Worm (Caenorhabditis elegans) whole organism, early embryonic: ENCODE results near the gene chd-3.

Experiments used
- B0310.2 ChIP-seq: sonication (generic microtip); optimal IDR thresholded peaks from 2 replicates; lab custom pipeline; 2016; ENCODE audit warnings: mild to moderate bottlenecking, missing genetic modification characterization, missing compliant biosample characterization
- F13C5.2 ChIP-seq: sonication (generic microtip); optimal IDR thresholded peaks from 2 replicates; lab custom pipeline; 2017; ENCODE audit warnings: mild to moderate bottlenecking, missing genetic modification characterization, inconsistent platforms, missing compliant biosample characterization
- aly-1 ChIP-seq: sonication (generic microtip); optimal IDR thresholded peaks from 2 replicates; lab custom pipeline; 2016; ENCODE audit warnings: missing genetic modification characterization, missing compliant biosample characterization
- ama-1 ChIP-seq: fragments of 150-350 bp; optimal IDR thresholded peaks from 2 replicates; lab custom pipeline; 2014
- ceh-13 ChIP-seq: fragments of 200-800 bp; sonication (Bioruptor generic); optimal IDR thresholded peaks from 2 replicates; lab custom pipeline; 2018; ENCODE audit warnings: mild to moderate bottlenecking, missing genetic modification characterization, missing compliant biosample characterization
- ceh-36 ChIP-seq: sonication (generic microtip); optimal IDR thresholded peaks from 2 replicates; lab custom pipeline; 2016; ENCODE audit warnings: missing genetic modification characterization, inconsistent platforms, missing compliant biosample characterization
- ets-7 ChIP-seq: sonication (generic microtip); optimal IDR thresholded peaks from 2 replicates; lab custom pipeline; 2016; ENCODE audit warnings: missing genotype, missing genetic modification characterization, missing compliant biosample characterization
- flt-1 ChIP-seq: fragments of 200-800 bp; sonication (Bioruptor generic); IDR thresholded peaks from 2 replicates; pipeline ENCODE4 v1.3.6; 2022; ENCODE audit warnings: missing genetic modification characterization, missing compliant biosample characterization
- hmbx-1 ChIP-seq: sonication (generic microtip); optimal IDR thresholded peaks from 2 replicates; lab custom pipeline; 2016; ENCODE audit warnings: mild to moderate bottlenecking, missing genetic modification characterization, missing compliant biosample characterization
- hmg-4 ChIP-seq: fragments of 200-800 bp; sonication (Bioruptor generic); optimal IDR thresholded peaks from 2 replicates; lab custom pipeline; 2018; ENCODE audit warnings: mild to moderate bottlenecking, missing genetic modification characterization, missing compliant biosample characterization
- hnd-1 ChIP-seq: sonication (generic microtip); optimal IDR thresholded peaks from 2 replicates; lab custom pipeline; 2016; ENCODE audit warnings: missing genetic modification characterization, missing compliant biosample characterization
- pes-1 ChIP-seq: fragments of 200-800 bp; sonication (Bioruptor generic); IDR thresholded peaks from 2 replicates; pipeline ENCODE4 v1.3.6; 2022; ENCODE audit warnings: missing genetic modification reagents, missing genetic modification characterization, missing compliant biosample characterization
- scrt-1 ChIP-seq: fragments of 200-800 bp; sonication (Bioruptor generic); IDR thresholded peaks from 2 replicates; pipeline ENCODE4 v1.3.6; 2022; ENCODE audit warnings: missing genetic modification characterization, missing compliant biosample characterization
- sea-1 ChIP-seq: fragments of 200-800 bp; sonication (Bioruptor generic); conservative IDR thresholded peaks from 2 replicates; pipeline ENCODE4 v1.3.6; 2022; ENCODE audit warnings: missing genetic modification characterization, missing compliant biosample characterization
- tbx-11 ChIP-seq: fragments of 200-800 bp; sonication (Bioruptor generic); IDR thresholded peaks from 2 replicates; pipeline ENCODE4 v1.3.6; 2022; ENCODE audit warnings: missing genetic modification characterization, missing compliant biosample characterization
- tbx-37 ChIP-seq: fragments of 200-800 bp; sonication (Bioruptor generic); conservative IDR thresholded peaks from 2 replicates; pipeline ENCODE4 v1.3.6; 2022; ENCODE audit warnings: missing genetic modification reagents, missing genetic modification characterization, missing compliant biosample characterization
- tra-4 ChIP-seq: sonication (generic microtip); optimal IDR thresholded peaks from 2 replicates; lab custom pipeline; 2017; ENCODE audit warnings: missing genetic modification characterization, missing compliant biosample characterization

The chd-3 gene

DNA sequence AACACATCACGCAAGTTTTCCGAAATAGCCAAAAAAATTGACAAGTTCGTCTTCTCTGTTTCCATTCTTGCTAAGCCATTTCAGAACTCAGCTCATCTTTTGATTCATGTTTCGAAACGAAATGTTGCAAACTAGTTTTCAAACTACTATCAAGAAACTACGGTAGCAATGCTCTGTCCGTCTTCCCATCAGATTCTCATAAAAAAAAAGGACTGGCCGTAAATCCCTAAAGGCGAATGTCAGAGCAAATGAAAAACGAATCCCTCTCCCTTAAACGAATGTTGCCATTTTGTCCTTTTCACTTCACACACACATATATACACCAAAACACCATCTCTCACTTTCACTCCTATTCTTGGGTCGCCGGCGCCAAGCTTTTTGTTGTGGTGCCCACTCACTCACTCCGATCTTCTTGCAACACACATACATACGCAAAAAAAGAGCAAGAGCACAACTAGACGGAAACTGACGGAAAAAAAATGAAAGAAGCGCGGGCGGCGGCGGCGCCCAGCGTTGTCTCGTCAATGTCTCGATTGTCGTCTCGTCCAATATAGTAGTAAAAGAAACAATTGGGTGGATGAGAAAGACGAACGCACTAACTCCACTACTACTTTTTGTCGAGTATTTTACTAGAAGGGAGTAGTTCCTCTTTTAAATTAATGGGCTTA is 24.5 kb downstream of the chd-3 start:
- TF ChIP-seq tbx-37 (GFP tag; lab: Robert Waterston, UW) (no peak), ama-1 (lab: Kevin White, UChicago) (no peak), tbx-11 (GFP tag; lab: Robert Waterston, UW) (no peak), scrt-1 (GFP tag; lab: Robert Waterston, UW) (no peak), hmg-4 (GFP tag; lab: Kevin White, UChicago) (no peak), hnd-1 (tag; lab: Kevin White, UChicago) (no peak), F13C5.2 (tag; lab: Kevin White, UChicago) (no peak), ceh-36 (tag; lab: Kevin White, UChicago) (no peak), hmbx-1 (tag; lab: Kevin White, UChicago) (no peak), B0310.2 (no peak), tra-4 (tag; lab: Kevin White, UChicago) (no peak), flt-1 (GFP tag; lab: Robert Waterston, UW) (no peak)

- TF ChIP-seq hnd-1 (tag; lab: Kevin White, UChicago) (no peak), tra-4 (tag; lab: Kevin White, UChicago) (no peak), ets-7 (tag; lab: Kevin White, UChicago) (no peak), hmbx-1 (tag; lab: Kevin White, UChicago) (no peak), tbx-37 (GFP tag; lab: Robert Waterston, UW) (no peak), sea-1 (GFP tag; lab: Robert Waterston, UW) (no peak), ama-1 (lab: Kevin White, UChicago) (no peak), tbx-11 (GFP tag; lab: Robert Waterston, UW) (no peak), hmg-4 (GFP tag; lab: Kevin White, UChicago) (no peak), scrt-1 (GFP tag; lab: Robert Waterston, UW) (no peak), ceh-13 (GFP tag; lab: Kevin White, UChicago) (no peak), aly-1 (tag; lab: Kevin White, UChicago) (no peak), ceh-36 (tag; lab: Kevin White, UChicago) (no peak), flt-1 (GFP tag; lab: Robert Waterston, UW) (no peak), B0310.2 (no peak), F13C5.2 (tag; lab: Kevin White, UChicago) (no peak), pes-1 (no peak)
These were observed 25.6 kb downstream of the chd-3 start for ce11 chrX:12826782-12827181.

ce11 chrX:12825174-12825573 is 27.2 kb downstream of the chd-3 start:
- TF ChIP-seq tbx-11 (GFP tag; lab: Robert Waterston, UW): no peak
- no peak for TF ChIP-seq aly-1 (tag; lab: Kevin White, UChicago)
- no peak for TF ChIP-seq pes-1
- TF ChIP-seq hnd-1 (tag; lab: Kevin White, UChicago): no peak
- no peak for TF ChIP-seq ets-7 (tag; lab: Kevin White, UChicago)
- TF ChIP-seq ceh-36 (tag; lab: Kevin White, UChicago): no peak
- no peak for TF ChIP-seq B0310.2

- no peak for TF ChIP-seq B0310.2
- TF ChIP-seq hnd-1 (tag; lab: Kevin White, UChicago): no peak
- no peak for TF ChIP-seq sea-1 (GFP tag; lab: Robert Waterston, UW)
These were observed 32.9 kb downstream of the chd-3 start for ce11 chrX:12819512-12819911.

- TF ChIP-seq ceh-36 (tag; lab: Kevin White, UChicago): no peak
- TF ChIP-seq hnd-1 (tag; lab: Kevin White, UChicago): no peak
- TF ChIP-seq F13C5.2 (tag; lab: Kevin White, UChicago): no peak
- no peak for TF ChIP-seq ets-7 (tag; lab: Kevin White, UChicago)
- no peak for TF ChIP-seq hmg-4 (GFP tag; lab: Kevin White, UChicago)
- no peak for TF ChIP-seq tra-4 (tag; lab: Kevin White, UChicago)
- no peak for TF ChIP-seq B0310.2
- no peak for TF ChIP-seq tbx-11 (GFP tag; lab: Robert Waterston, UW)
- no peak for TF ChIP-seq ceh-13 (GFP tag; lab: Kevin White, UChicago)
- TF ChIP-seq pes-1: no peak
- no peak for TF ChIP-seq aly-1 (tag; lab: Kevin White, UChicago)
- no peak for TF ChIP-seq sea-1 (GFP tag; lab: Robert Waterston, UW)
- TF ChIP-seq flt-1 (GFP tag; lab: Robert Waterston, UW): no peak
These were observed 33.6 kb downstream of the chd-3 start for ce11 chrX:12818768-12819167.

DNA sequence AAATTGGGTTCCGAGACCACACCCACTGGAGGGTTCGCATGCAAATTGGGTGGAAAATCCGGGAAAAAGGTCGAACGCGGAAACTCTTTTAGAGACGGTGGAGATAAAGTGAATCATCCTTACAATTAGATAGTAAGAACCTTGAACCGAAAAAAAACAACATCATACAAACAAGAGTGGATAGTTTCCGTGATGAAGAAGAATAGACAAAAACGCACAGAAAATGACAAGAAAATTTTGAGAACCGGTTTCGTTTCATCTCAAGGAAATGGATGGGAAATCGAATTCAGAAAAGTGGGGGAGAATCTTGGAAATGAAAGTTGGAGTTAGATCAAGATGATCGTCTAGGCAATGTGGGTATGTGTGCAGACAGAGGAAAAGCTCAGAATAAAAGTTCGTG is 37.0 kb downstream of the chd-3 start:
- TF ChIP-seq pes-1: no peak
- TF ChIP-seq ceh-13 (GFP tag; lab: Kevin White, UChicago): no peak
- TF ChIP-seq F13C5.2 (tag; lab: Kevin White, UChicago): no peak
- no peak for TF ChIP-seq ama-1 (lab: Kevin White, UChicago)

ce11 chrX:12813539-12813938 is 38.9 kb downstream of the chd-3 start, which contains the start of gene gei-3:
gei-3 (minus strand) TSS chrX:12813639.
- TF ChIP-seq flt-1 (GFP tag; lab: Robert Waterston, UW) (no peak), ama-1 (lab: Kevin White, UChicago) (no peak), hnd-1 (tag; lab: Kevin White, UChicago) (no peak), sea-1 (GFP tag; lab: Robert Waterston, UW) (no peak), tra-4 (tag; lab: Kevin White, UChicago) (no peak), B0310.2 (no peak), ceh-13 (GFP tag; lab: Kevin White, UChicago) (no peak), scrt-1 (GFP tag; lab: Robert Waterston, UW) (no peak), tbx-37 (GFP tag; lab: Robert Waterston, UW) (no peak), ets-7 (tag; lab: Kevin White, UChicago) (no peak), pes-1 (no peak), aly-1 (tag; lab: Kevin White, UChicago) (no peak), F13C5.2 (tag; lab: Kevin White, UChicago) (no peak), ceh-36 (tag; lab: Kevin White, UChicago) (no peak), hmbx-1 (tag; lab: Kevin White, UChicago) (no peak), hmg-4 (GFP tag; lab: Kevin White, UChicago) (no peak), tbx-11 (GFP tag; lab: Robert Waterston, UW) (no peak)
